Worm (Caenorhabditis elegans) whole organism, L3 larva: ENCODE data around the gene ugt-29.

Experiments
- ZK546.5 ChIP-seq: sonication (generic microtip); optimal IDR thresholded peaks from 2 replicates; lab custom pipeline; 2017; ENCODE audit warnings: missing biosample characterization, missing genetic modification characterization
- aly-2 ChIP-seq: fragments of 150-350 bp; optimal IDR thresholded peaks from 2 replicates; lab custom pipeline; 2014; ENCODE audit warnings: missing biosample characterization, missing genetic modification characterization
- ama-1 ChIP-seq: fragments of 150-350 bp; optimal IDR thresholded peaks from 2 replicates; lab custom pipeline; 2018
- ceh-28 ChIP-seq: fragments of 150-350 bp; optimal IDR thresholded peaks from 2 replicates; lab custom pipeline; 2014; ENCODE audit warnings: missing biosample characterization, missing genetic modification reagents, missing genetic modification characterization
- ceh-82 ChIP-seq: fragments of 150-350 bp; optimal IDR thresholded peaks from 2 replicates; lab custom pipeline; 2014; ENCODE audit warnings: missing biosample characterization, missing genetic modification characterization
- ceh-9 ChIP-seq: sonication (generic microtip); optimal IDR thresholded peaks from 2 replicates; lab custom pipeline; 2018; ENCODE audit warnings: missing biosample characterization, missing genetic modification characterization
- egl-27 ChIP-seq: sonication (generic microtip); optimal IDR thresholded peaks from 4 replicates; lab custom pipeline; 2017; ENCODE audit warnings: missing biosample characterization, missing genetic modification reagents, missing genetic modification characterization
- elt-1 ChIP-seq: fragments of 150-350 bp; optimal IDR thresholded peaks from 2 replicates; lab custom pipeline; 2014; ENCODE audit warnings: missing biosample characterization, missing genetic modification characterization
- elt-3 ChIP-seq, 3 experiments: fragments of 150-350 bp in 1 of 3; sonication (generic microtip) in 2 of 3; optimal IDR thresholded peaks; 2 replicates in 2 of 3; 4 replicates in 1 of 3; lab custom pipeline; 2014 to 2017; ENCODE audit warnings: missing biosample characterization in 3 of 3, missing genetic modification characterization in 3 of 3
- eor-1 ChIP-seq, 2 experiments: fragments of 150-350 bp; optimal IDR thresholded peaks; 2 replicates each; lab custom pipeline; 2014 to 2018; ENCODE audit warnings: missing biosample characterization in 2 of 2, missing genetic modification characterization in 2 of 2
- fkh-10 ChIP-seq: sonication (generic microtip); optimal IDR thresholded peaks from 2 replicates; lab custom pipeline; 2017; ENCODE audit warnings: missing biosample characterization, missing genetic modification reagents, missing genetic modification characterization
- fkh-2 ChIP-seq: fragments of 150-350 bp; optimal IDR thresholded peaks from 2 replicates; lab custom pipeline; 2014; ENCODE audit warnings: missing biosample characterization, missing genetic modification reagents, missing genetic modification characterization
- hmg-11 ChIP-seq: sonication (generic microtip); optimal IDR thresholded peaks from 2 replicates; lab custom pipeline; 2016; ENCODE audit warnings: missing genetic modification characterization, missing compliant biosample characterization
- jun-1 ChIP-seq: fragments of 150-350 bp; optimal IDR thresholded peaks from 2 replicates; lab custom pipeline; 2014; ENCODE audit warnings: missing biosample characterization, missing genetic modification reagents, missing genetic modification characterization
- lin-15B ChIP-seq: fragments of 150-350 bp; optimal IDR thresholded peaks from 2 replicates; lab custom pipeline; 2014; ENCODE audit warnings: missing biosample characterization, missing genetic modification characterization
- lin-39 ChIP-seq: fragments of 150-350 bp; optimal IDR thresholded peaks from 2 replicates; lab custom pipeline; 2018; ENCODE audit warnings: missing biosample characterization, missing genetic modification reagents, missing genetic modification characterization
- lsy-12 ChIP-seq: sonication (generic microtip); optimal IDR thresholded peaks from 2 replicates; lab custom pipeline; 2016; ENCODE audit warnings: mild to moderate bottlenecking, missing genetic modification characterization, missing compliant biosample characterization
- mdl-1 ChIP-seq: fragments of 150-350 bp; optimal IDR thresholded peaks from 2 replicates; lab custom pipeline; 2014; ENCODE audit warnings: missing biosample characterization, missing genetic modification characterization
- mml-1 ChIP-seq: fragments of 150-350 bp; sonication (generic microtip); optimal IDR thresholded peaks from 3 replicates; lab custom pipeline; 2014; ENCODE audit warnings: missing biosample characterization, missing genetic modification characterization
- nfya-1 ChIP-seq: sonication (generic microtip); optimal IDR thresholded peaks from 2 replicates; lab custom pipeline; 2017; ENCODE audit warnings: missing genetic modification characterization, mild to moderate bottlenecking, missing compliant biosample characterization, antibody characterized with exemption, moderate library complexity; ENCODE audit not compliant: insufficient read depth
- nhr-11 ChIP-seq: fragments of 150-350 bp; optimal IDR thresholded peaks from 2 replicates; lab custom pipeline; 2014; ENCODE audit warnings: missing biosample characterization, missing genetic modification characterization
- nhr-12 ChIP-seq: fragments of 150-350 bp; optimal IDR thresholded peaks from 2 replicates; lab custom pipeline; 2014; ENCODE audit warnings: missing biosample characterization, missing genetic modification characterization
- nhr-23 ChIP-seq: fragments of 150-350 bp; optimal IDR thresholded peaks from 2 replicates; lab custom pipeline; 2014; ENCODE audit warnings: missing biosample characterization, missing genetic modification reagents, missing genetic modification characterization
- nhr-237 ChIP-seq: fragments of 150-350 bp; optimal IDR thresholded peaks from 2 replicates; lab custom pipeline; 2014; ENCODE audit warnings: missing biosample characterization, missing genetic modification characterization
- nhr-25 ChIP-seq: sonication (generic microtip); optimal IDR thresholded peaks from 2 replicates; lab custom pipeline; 2017; ENCODE audit warnings: missing biosample characterization, missing genetic modification characterization
- nhr-28 ChIP-seq: fragments of 150-350 bp; optimal IDR thresholded peaks from 2 replicates; lab custom pipeline; 2014; ENCODE audit warnings: missing biosample characterization, missing genetic modification characterization
- nhr-43 ChIP-seq: sonication (generic microtip); optimal IDR thresholded peaks from 2 replicates; lab custom pipeline; 2016; ENCODE audit warnings: mild to moderate bottlenecking, missing genetic modification characterization, missing compliant biosample characterization; ENCODE audit not compliant: poor library complexity, severe bottlenecking
- nhr-77 ChIP-seq: fragments of 150-350 bp; optimal IDR thresholded peaks from 2 replicates; lab custom pipeline; 2014; ENCODE audit warnings: missing biosample characterization, missing genetic modification characterization
- pha-4 ChIP-seq: fragments of 150-350 bp; optimal IDR thresholded peaks from 2 replicates; lab custom pipeline; 2014; ENCODE audit warnings: missing biosample characterization, missing genetic modification reagents, missing genetic modification characterization
- pqm-1 ChIP-seq: fragments of 150-350 bp; optimal IDR thresholded peaks from 2 replicates; lab custom pipeline; 2017; ENCODE audit warnings: missing biosample characterization, missing genetic modification characterization, inconsistent platforms
- sea-2 ChIP-seq: fragments of 150-350 bp; sonication (generic microtip); optimal IDR thresholded peaks from 4 replicates; lab custom pipeline; 2014; ENCODE audit warnings: missing biosample characterization, missing genetic modification reagents, missing genetic modification characterization
- tbx-2 ChIP-seq: sonication (generic microtip); optimal IDR thresholded peaks from 2 replicates; lab custom pipeline; 2016; ENCODE audit warnings: mild to moderate bottlenecking, missing genetic modification characterization, missing compliant biosample characterization
- unc-62 ChIP-seq: fragments of 150-350 bp; sonication (generic microtip); optimal IDR thresholded peaks from 4 replicates; lab custom pipeline; 2014; ENCODE audit warnings: missing biosample characterization, missing genetic modification reagents, missing genetic modification characterization
- zag-1 ChIP-seq: fragments of 150-350 bp; optimal IDR thresholded peaks from 2 replicates; lab custom pipeline; 2014; ENCODE audit warnings: missing biosample characterization, missing genetic modification characterization
- ztf-11 ChIP-seq: fragments of 150-350 bp; optimal IDR thresholded peaks from 2 replicates; lab custom pipeline; 2014; ENCODE audit warnings: missing biosample characterization, missing genetic modification characterization
- ztf-4 ChIP-seq: fragments of 150-350 bp; optimal IDR thresholded peaks from 2 replicates; lab custom pipeline; 2014; ENCODE audit warnings: missing biosample characterization, missing genetic modification characterization

Gene ugt-29

DNA sequence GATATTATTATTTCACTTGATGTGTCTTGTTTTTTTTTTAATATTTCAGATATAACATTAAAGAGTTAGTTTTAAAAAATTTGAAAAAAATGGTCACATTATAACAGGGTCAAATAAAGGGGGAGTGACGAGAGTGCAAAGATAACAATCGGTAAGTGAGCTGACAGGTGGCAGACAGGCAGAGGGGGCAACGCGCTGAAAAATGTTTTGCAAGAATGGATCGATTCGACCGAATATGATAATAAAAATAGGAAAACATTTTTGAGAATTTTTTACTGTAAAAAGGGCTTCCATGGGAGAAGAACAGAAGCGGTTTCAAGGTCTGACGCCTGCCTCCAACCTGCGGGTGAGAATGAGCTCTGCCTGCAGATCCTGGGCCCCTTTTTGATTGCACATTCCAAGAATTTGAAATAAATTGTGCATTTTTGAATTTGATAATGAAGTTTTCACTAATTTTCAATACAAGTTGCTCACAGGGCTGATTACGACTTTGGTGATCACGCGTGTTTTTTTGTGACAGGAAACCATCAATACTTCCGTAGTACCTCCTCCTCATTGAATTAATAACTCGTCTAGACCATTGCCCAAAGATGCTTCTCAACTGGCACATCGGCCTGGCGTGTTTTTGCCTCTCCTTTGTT is at the start of gene ugt-29, which contains the start of gene srx-5:
ugt-29 (minus strand) TSS at position 101 of the 641 bp plus-strand sequence.
srx-5 (plus strand) TSS at position 591 of the 641 bp plus-strand sequence.
- TF ChIP-seq lsy-12 (tag; lab: Kevin White, UChicago) (no peak), lin-15B (tag; lab: Kevin White, UChicago) (no peak), nhr-28 (tag; lab: Kevin White, UChicago) (no peak), unc-62 (no peak), ama-1 (lab: Kevin White, UChicago) (no peak), nhr-77 (no peak), ztf-4 (tag; lab: Kevin White, UChicago) (no peak), nfya-1 (tag; lab: Kevin White, UChicago) (no peak), fkh-2 (tag; lab: Kevin White, UChicago) (no peak)

DNA sequence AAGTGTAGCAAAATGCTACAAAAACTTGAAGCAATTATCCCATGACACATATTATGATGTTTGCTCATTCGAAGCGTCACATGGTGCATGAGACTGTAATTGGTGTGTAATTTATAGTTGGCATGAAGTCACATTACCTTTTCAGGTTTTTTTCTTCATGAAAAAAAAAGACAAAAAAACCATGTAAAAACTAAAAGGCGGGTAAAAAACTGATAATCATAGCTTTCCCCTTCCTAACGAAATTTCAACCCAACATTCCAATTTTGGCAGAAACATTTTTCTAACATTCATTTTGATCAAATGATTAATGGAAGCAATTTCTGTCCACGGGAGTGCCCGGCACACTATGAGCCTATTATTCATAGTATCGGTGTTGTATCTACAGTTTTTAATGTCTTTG is 48.7 kb upstream of the ugt-29 start, which contains the start of gene sri-4:
sri-4 (plus strand) TSS at position 301 of the 400 bp plus-strand sequence.
- no peak for TF ChIP-seq elt-3 (tag; optimal IDR thresholded peaks at IDR 0.05; lab: Kevin White, UChicago)
- no peak for TF ChIP-seq eor-1 (tag; optimal IDR thresholded peaks at IDR 0.05; lab: Kevin White, UChicago)
- no peak for TF ChIP-seq lin-15B (tag; lab: Kevin White, UChicago)
- TF ChIP-seq mml-1 (tag; lab: Kevin White, UChicago), result no peak
- TF ChIP-seq, all 47 proteins: peak for 0

DNA sequence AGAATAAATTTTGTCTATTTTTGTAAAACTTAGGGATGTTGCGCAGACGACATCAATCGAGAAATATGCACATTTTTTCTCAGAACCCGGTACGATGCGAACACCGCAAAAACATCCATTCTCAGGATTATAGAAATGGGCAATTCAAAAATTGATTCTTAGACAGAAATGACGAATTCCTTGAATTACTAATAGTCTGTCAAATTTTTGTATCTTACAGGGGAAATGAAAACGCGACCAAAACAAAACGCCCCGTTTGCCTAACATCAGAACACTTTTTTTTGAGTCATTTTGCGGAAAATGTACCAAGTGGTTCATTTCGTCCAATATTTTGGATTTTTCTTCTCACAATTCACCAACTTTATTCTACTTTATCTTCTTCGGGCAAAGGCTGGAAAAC is 44.0 kb upstream of the ugt-29 start, which contains the start of gene str-134:
str-134 (plus strand) TSS at position 301 of the 400 bp plus-strand sequence.
- no peak for TF ChIP-seq nhr-77

ce11 chrV:741820-742219 is 42.4 kb upstream of the ugt-29 start, which contains the start of gene C05E4.7:
Gene C05E4.7, plus strand, starts transcription at chrV:742120.
- TF ChIP-seq elt-1 (tag; lab: Kevin White, UChicago), result no peak

- TF ChIP-seq ZK546.5 (tag; lab: Kevin White, UChicago) (no peak), ztf-11 (tag; lab: Kevin White, UChicago) (no peak), nhr-11 (tag; lab: Kevin White, UChicago) (no peak), aly-2 (tag; lab: Kevin White, UChicago) (no peak), mml-1 (tag; lab: Kevin White, UChicago) (no peak), ztf-4 (tag; lab: Kevin White, UChicago) (no peak), hmg-11 (tag; lab: Kevin White, UChicago) (no peak), ceh-9 (tag; lab: Kevin White, UChicago) (no peak), nhr-25 (no peak)
These were observed 39.4 kb upstream of the ugt-29 start, which contains the start of gene srj-24 for ce11 chrV:738770-739169. Gene srj-24, minus strand, starts transcription at chrV:738870.

- TF ChIP-seq ztf-11 (tag; lab: Kevin White, UChicago), result no peak
- TF ChIP-seq aly-2 (tag; lab: Kevin White, UChicago), result no peak
- no peak for TF ChIP-seq mdl-1
- no peak for TF ChIP-seq nhr-25
- TF ChIP-seq unc-62, result no peak
- no peak for TF ChIP-seq elt-1 (tag; lab: Kevin White, UChicago)
- TF ChIP-seq fkh-10 (GFP tag; lab: Kevin White, UChicago), result no peak
- no peak for TF ChIP-seq nhr-77
- TF ChIP-seq eor-1 (tag; optimal IDR thresholded peaks at IDR 0.05; lab: Kevin White, UChicago), result no peak
- TF ChIP-seq nhr-23 (tag; lab: Kevin White, UChicago), result no peak
- TF ChIP-seq ZK546.5 (tag; lab: Kevin White, UChicago), result no peak
- no peak for TF ChIP-seq jun-1 (tag; lab: Kevin White, UChicago)
- no peak for TF ChIP-seq pqm-1
- no peak for TF ChIP-seq lin-15B (tag; lab: Kevin White, UChicago)
- no peak for TF ChIP-seq nhr-237 (tag; lab: Kevin White, UChicago)
- no peak for TF ChIP-seq elt-3 (tag; optimal IDR thresholded peaks at IDR 0.05; lab: Kevin White, UChicago)
- TF ChIP-seq nhr-12, result no peak
These were observed 36.8 kb upstream of the ugt-29 start, which contains the start of gene srj-25 for ce11 chrV:736171-736570. Gene srj-25, minus strand, starts transcription at chrV:736271.

ce11 chrV:731330-731729 is 31.9 kb upstream of the ugt-29 start:
- TF ChIP-seq ceh-82 (tag; lab: Kevin White, UChicago) (no peak), tbx-2 (tag; lab: Kevin White, UChicago) (peak; percentile 65), nhr-28 (tag; lab: Kevin White, UChicago) (peak; percentile 53), nhr-43 (tag; lab: Kevin White, UChicago) (peak; percentile 94), nhr-237 (tag; lab: Kevin White, UChicago) (no peak), ceh-28 (tag; lab: Kevin White, UChicago) (peak; percentile 62), ztf-11 (tag; lab: Kevin White, UChicago) (no peak), unc-62 (peak; percentile 74), jun-1 (tag; lab: Kevin White, UChicago) (peak; percentile 97), nhr-25 (peak; percentile 74), nhr-23 (tag; lab: Kevin White, UChicago) (peak; percentile 80), aly-2 (tag; lab: Kevin White, UChicago) (no peak), ZK546.5 (tag; lab: Kevin White, UChicago) (no peak), mml-1 (tag; lab: Kevin White, UChicago) (no peak), egl-27 (peak; percentile 44), sea-2 (GFP tag; lab: Kevin White, UChicago) (no peak), pha-4 (peak; percentile 92), elt-3 (tag; optimal IDR thresholded peaks at IDR 0.05; lab: Kevin White, UChicago) (peak; percentile 32 to 47 (median 37)), lin-39 (tag; lab: Kevin White, UChicago) (peak; percentile 90), pqm-1 (peak; percentile 98), nhr-11 (tag; lab: Kevin White, UChicago) (peak; percentile 85), zag-1 (tag; lab: Kevin White, UChicago) (no peak)
